Fruit fly (Drosophila melanogaster) whole organism, pupa: ENCODE data around the gene EAChm.

Source experiments
- CG13204 ChIP-seq: fragments of 200-800 bp; sonication (Bioruptor generic); optimal IDR thresholded peaks from 2 replicates; lab custom pipeline; 2018; ENCODE audit warnings: missing biosample characterization, mild to moderate bottlenecking, missing genetic modification characterization, moderate library complexity
- CG14655 ChIP-seq: fragments of 200-800 bp; sonication (Bioruptor generic); optimal IDR thresholded peaks from 3 replicates; lab custom pipeline; 2017; ENCODE audit warnings: mild to moderate bottlenecking, missing biosample characterization, missing genetic modification reagents, missing genetic modification characterization
- CG15710 ChIP-seq: fragments of 200-800 bp; sonication (Bioruptor generic); optimal IDR thresholded peaks from 2 replicates; lab custom pipeline; 2018; ENCODE audit warnings: missing biosample characterization, mild to moderate bottlenecking, missing genetic modification characterization, moderate library complexity
- CG8159 ChIP-seq: fragments of 200-800 bp; sonication (Bioruptor generic); optimal IDR thresholded peaks from 3 replicates; lab custom pipeline; 2018; ENCODE audit warnings: missing biosample characterization, mild to moderate bottlenecking, missing genetic modification characterization, moderate library complexity
- CG8301 ChIP-seq: fragments of 200-800 bp; sonication (Bioruptor generic); optimal IDR thresholded peaks from 2 replicates; lab custom pipeline; 2018; ENCODE audit warnings: missing biosample characterization, mild to moderate bottlenecking, missing genetic modification characterization
- CG9948 ChIP-seq: fragments of 200-800 bp; sonication (Bioruptor generic); optimal IDR thresholded peaks from 2 replicates; lab custom pipeline; 2018; ENCODE audit warnings: missing biosample characterization, mild to moderate bottlenecking, missing genetic modification characterization, moderate library complexity
- Pif1A ChIP-seq: fragments of 200-800 bp; sonication (Bioruptor generic); optimal IDR thresholded peaks from 3 replicates; lab custom pipeline; 2016; ENCODE audit warnings: missing biosample characterization, missing genetic modification characterization
- Snoo ChIP-seq: fragments of 200-800 bp; sonication (Bioruptor generic); optimal IDR thresholded peaks from 3 replicates; lab custom pipeline; 2017; ENCODE audit warnings: missing biosample characterization, mild to moderate bottlenecking, missing genetic modification characterization, inconsistent platforms
- fd96Ca ChIP-seq: fragments of 200-800 bp; sonication (Bioruptor generic); IDR thresholded peaks from 3 replicates; pipeline ENCODE4 v1.3.6; 2022; ENCODE audit warnings: missing biosample characterization, missing genetic modification characterization
- gl ChIP-seq: fragments of 200-800 bp; sonication (Bioruptor generic); optimal IDR thresholded peaks from 2 replicates; lab custom pipeline; 2018; ENCODE audit warnings: missing biosample characterization, mild to moderate bottlenecking, missing genetic modification characterization

DNA sequence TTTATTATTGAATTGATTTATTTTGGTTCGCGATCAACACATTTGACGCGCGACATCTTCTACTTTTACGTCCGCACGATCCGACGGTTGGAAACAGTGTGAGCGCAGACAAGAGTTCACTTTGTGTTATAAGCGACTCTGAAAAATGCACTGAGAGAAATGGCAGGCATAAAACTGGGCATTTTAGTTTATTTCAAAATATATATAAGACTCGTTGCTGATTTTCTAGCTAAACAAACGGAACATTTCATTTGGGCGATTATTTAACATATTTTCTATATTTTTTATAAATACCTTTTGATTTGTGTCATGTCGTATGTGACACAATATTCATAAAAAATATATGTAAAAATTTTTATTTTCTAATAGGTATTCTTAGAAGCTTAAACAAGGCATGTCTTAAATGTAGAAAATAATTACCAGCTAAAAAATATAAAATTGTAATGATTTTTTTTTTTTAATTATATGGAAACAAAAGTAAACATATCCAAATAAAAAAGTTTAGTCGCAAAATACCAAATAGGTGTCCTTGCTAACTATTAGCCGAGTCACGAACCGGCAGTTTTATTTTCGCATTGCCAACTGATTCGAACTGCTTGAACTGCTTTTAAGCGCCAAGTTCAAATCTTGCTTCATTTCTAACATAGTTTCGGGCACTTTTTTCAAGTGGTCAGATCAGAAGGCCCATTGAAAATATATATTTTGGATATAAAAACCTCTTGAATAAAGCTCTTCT is 40.5 kb upstream of the EAChm start, which contains the start of gene Reck:
- TF ChIP-seq CG15710 (tag; lab: Kevin White, UChicago) = peak; percentile 83
- peak; percentile 75 for TF ChIP-seq gl (tag; lab: Kevin White, UChicago)
- peak; percentile 87 for TF ChIP-seq CG8159 (tag; lab: Kevin White, UChicago)
- TF ChIP-seq CG9948 (tag; lab: Kevin White, UChicago) = peak; percentile 86
- TF ChIP-seq Pif1A (GFP tag; lab: Kevin White, UChicago) = peak; percentile 90
- TF ChIP-seq CG13204 (GFP tag; lab: Kevin White, UChicago) = peak; percentile 54
- TF ChIP-seq fd96Ca (GFP tag; lab: Robert Waterston, UW) = peak; percentile 74
- TF ChIP-seq CG14655 (GFP tag; lab: Kevin White, UChicago) = peak; percentile 91
- peak; percentile 87 for TF ChIP-seq CG8301 (tag; lab: Kevin White, UChicago)
- peak; percentile 79 for TF ChIP-seq Snoo (tag; lab: Kevin White, UChicago)
